Worm (Caenorhabditis elegans) whole organism, L1 larva: ENCODE data around the gene fard-1.

Experiments
- C04F5.9 ChIP-seq: sonication (generic microtip); optimal IDR thresholded peaks from 2 replicates; lab custom pipeline; 2016; ENCODE audit warnings: missing genetic modification characterization, missing compliant biosample characterization
- C16A3.4 ChIP-seq: fragments of 150-350 bp; optimal IDR thresholded peaks from 2 replicates; lab custom pipeline; 2014; ENCODE audit warnings: missing biosample characterization, missing genetic modification characterization
- alr-1 ChIP-seq: fragments of 200-800 bp; sonication (Bioruptor generic); optimal IDR thresholded peaks from 2 replicates; lab custom pipeline; 2018; ENCODE audit warnings: borderline replicate concordance, mild to moderate bottlenecking, missing genetic modification characterization, missing compliant biosample characterization
- aly-2 ChIP-seq: fragments of 150-350 bp; optimal IDR thresholded peaks from 2 replicates; lab custom pipeline; 2014; ENCODE audit warnings: missing biosample characterization, missing genetic modification characterization
- blmp-1 ChIP-seq: fragments of 150-350 bp; optimal IDR thresholded peaks from 2 replicates; lab custom pipeline; 2014; ENCODE audit warnings: missing biosample characterization, missing genetic modification characterization
- egl-27 ChIP-seq, 2 experiments: fragments of 150-350 bp in 1 of 2; sonication (generic microtip); optimal IDR thresholded peaks; 3 replicates each; lab custom pipeline; 2017 to 2018; ENCODE audit warnings: missing biosample characterization in 2 of 2, missing genetic modification characterization in 2 of 2, missing genetic modification reagents in 2 of 2
- fos-1 ChIP-seq: fragments of 150-350 bp; optimal IDR thresholded peaks from 2 replicates; lab custom pipeline; 2014; ENCODE audit warnings: missing biosample characterization, missing genetic modification characterization
- lin-15B ChIP-seq: fragments of 150-350 bp; sonication (generic microtip); optimal IDR thresholded peaks from 3 replicates; lab custom pipeline; 2014; ENCODE audit warnings: missing biosample characterization, missing genetic modification characterization
- nhr-237 ChIP-seq: fragments of 150-350 bp; optimal IDR thresholded peaks from 2 replicates; lab custom pipeline; 2014; ENCODE audit warnings: missing biosample characterization, missing genetic modification characterization
- nhr-77 ChIP-seq: fragments of 150-350 bp; optimal IDR thresholded peaks from 2 replicates; lab custom pipeline; 2014; ENCODE audit warnings: missing biosample characterization, missing genetic modification characterization
- rnt-1 ChIP-seq: sonication (generic microtip); optimal IDR thresholded peaks from 2 replicates; lab custom pipeline; 2016; ENCODE audit warnings: mild to moderate bottlenecking, missing genetic modification characterization, moderate library complexity, missing compliant biosample characterization
- unc-62 ChIP-seq: fragments of 150-350 bp; optimal IDR thresholded peaks from 2 replicates; lab custom pipeline; 2014; ENCODE audit warnings: missing biosample characterization, missing genetic modification reagents, missing genetic modification characterization
- ztf-4 ChIP-seq: fragments of 150-350 bp; optimal IDR thresholded peaks from 2 replicates; lab custom pipeline; 2014; ENCODE audit warnings: missing biosample characterization, missing genetic modification characterization

ce11 chrX:2976148-2976547 is 43.0 kb downstream of the fard-1 start, which contains the start of gene aakg-3:
- TF ChIP-seq C04F5.9 (no peak), fos-1 (tag; lab: Kevin White, UChicago) (no peak), egl-27 (tag; optimal IDR thresholded peaks at IDR 0.05; lab: Kevin White, UChicago) (no peak), alr-1 (tag; lab: Kevin White, UChicago) (no peak), nhr-237 (tag; lab: Kevin White, UChicago) (no peak), aly-2 (tag; lab: Kevin White, UChicago) (no peak), unc-62 (GFP tag; lab: Kevin White, UChicago) (no peak), C16A3.4 (tag; lab: Kevin White, UChicago) (no peak), nhr-77 (tag; lab: Kevin White, UChicago) (no peak), blmp-1 (tag; lab: Kevin White, UChicago) (no peak), rnt-1 (tag; lab: Kevin White, UChicago) (no peak), ztf-4 (tag; lab: Kevin White, UChicago) (no peak), lin-15B (tag; lab: Kevin White, UChicago) (no peak)
